Fruit fly (Drosophila melanogaster) whole organism, embryonic: Measurements from ENCODE around the gene CG14401.

ENCODE experiments used
- Atf3 ChIP-seq: fragments of 200-800 bp; sonication (Bioruptor generic); optimal IDR thresholded peaks from 3 replicates; lab custom pipeline; 2016; ENCODE audit warnings: missing biosample characterization, missing genetic modification characterization
- Atf6 ChIP-seq: fragments of 200-800 bp; sonication (Bioruptor generic); IDR thresholded peaks from 2 replicates; pipeline ENCODE4 v1.3.6; 2022; ENCODE audit warnings: missing biosample characterization, missing genetic modification characterization
- Awh ChIP-seq: fragments of 200-800 bp; sonication (Bioruptor generic); IDR thresholded peaks from 2 replicates; pipeline ENCODE4, ENCODE4 v1.3.6; 2022; ENCODE audit warnings: missing biosample characterization, missing genetic modification characterization
- CG1024 ChIP-seq: fragments of 200-800 bp; sonication (Bioruptor generic); IDR thresholded peaks from 2 replicates; pipeline ENCODE4 v1.3.6; 2022; ENCODE audit warnings: missing biosample characterization, missing genetic modification characterization
- CG10366 ChIP-seq: fragments of 200-800 bp; sonication (Bioruptor generic); IDR thresholded peaks from 2 replicates; pipeline ENCODE4 v1.3.6; 2022; ENCODE audit warnings: missing biosample characterization, missing genetic modification characterization
- CG12659 ChIP-seq: fragments of 200-800 bp; sonication (Bioruptor generic); optimal IDR thresholded peaks from 3 replicates; lab custom pipeline; 2017; ENCODE audit warnings: mild to moderate bottlenecking, missing biosample characterization, missing genetic modification reagents, missing genetic modification characterization
- CG13123 ChIP-seq: fragments of 200-800 bp; sonication (Bioruptor generic); optimal IDR thresholded peaks from 2 replicates; lab custom pipeline; 2016; ENCODE audit warnings: missing biosample characterization, missing genetic modification characterization
- CG13424 ChIP-seq: fragments of 200-800 bp; sonication (Bioruptor generic); optimal IDR thresholded peaks from 2 replicates; lab custom pipeline; 2019; ENCODE audit warnings: missing biosample characterization, mild to moderate bottlenecking, missing genetic modification characterization, moderate library complexity
- CG14014 ChIP-seq: fragments of 200-800 bp; sonication (Bioruptor generic); IDR thresholded peaks from 2 replicates; pipeline ENCODE4 v1.3.6; 2022; ENCODE audit warnings: missing biosample characterization, missing genetic modification characterization
- CG14050 ChIP-seq: fragments of 200-800 bp; sonication (Bioruptor generic); IDR thresholded peaks from 3 replicates; pipeline ENCODE4 v1.3.6; 2022; ENCODE audit warnings: missing biosample characterization, missing genetic modification characterization
- CG14860 ChIP-seq: fragments of 200-800 bp; sonication (Bioruptor generic); IDR thresholded peaks from 3 replicates; pipeline ENCODE4 v1.3.6; 2022; ENCODE audit warnings: missing biosample characterization, missing genetic modification characterization; ENCODE audit not compliant: partially characterized antibody
- CG1792 ChIP-seq: fragments of 200-800 bp; sonication (Bioruptor generic); optimal IDR thresholded peaks from 2 replicates; lab custom pipeline; 2016; ENCODE audit warnings: missing biosample characterization, missing genetic modification characterization
- CG2712 ChIP-seq: fragments of 200-800 bp; optimal IDR thresholded peaks from 3 replicates; lab custom pipeline; 2019; ENCODE audit warnings: missing biosample characterization, mild to moderate bottlenecking, missing genetic modification characterization, moderate library complexity
- CG2889 ChIP-seq: fragments of 200-800 bp; sonication (Bioruptor generic); IDR thresholded peaks from 3 replicates; pipeline ENCODE4 v1.3.6; 2022; ENCODE audit warnings: missing biosample characterization, missing genetic modification characterization
- CG3995 ChIP-seq: fragments of 200-800 bp; sonication (Bioruptor generic); optimal IDR thresholded peaks from 3 replicates; lab custom pipeline; 2016; ENCODE audit warnings: missing biosample characterization, missing genetic modification characterization
- CG6654 ChIP-seq: fragments of 200-800 bp; sonication (Bioruptor generic); optimal IDR thresholded peaks from 2 replicates; lab custom pipeline; 2017; ENCODE audit warnings: missing biosample characterization, mild to moderate bottlenecking, missing genetic modification characterization
- CG7271 ChIP-seq: fragments of 200-800 bp; sonication (Bioruptor generic); optimal IDR thresholded peaks from 2 replicates; lab custom pipeline; 2018; ENCODE audit warnings: missing biosample characterization, mild to moderate bottlenecking, missing genetic modification characterization, moderate library complexity
- CG7745 ChIP-seq: fragments of 200-800 bp; sonication (Bioruptor generic); optimal IDR thresholded peaks from 2 replicates; lab custom pipeline; 2018; ENCODE audit warnings: missing biosample characterization, mild to moderate bottlenecking, missing genetic modification characterization, moderate library complexity
- CG7786 ChIP-seq: fragments of 200-800 bp; sonication (Bioruptor generic); optimal IDR thresholded peaks from 2 replicates; lab custom pipeline; 2016; ENCODE audit warnings: missing biosample characterization, missing genetic modification characterization
- D19B ChIP-seq: fragments of 200-800 bp; sonication (Bioruptor generic); optimal IDR thresholded peaks from 2 replicates; lab custom pipeline; 2017; ENCODE audit warnings: missing biosample characterization, mild to moderate bottlenecking, missing genetic modification characterization
- Dbx ChIP-seq: fragments of 200-800 bp; sonication (Bioruptor generic); IDR thresholded peaks from 3 replicates; pipeline ENCODE4 v1.3.6; 2022; ENCODE audit warnings: missing biosample characterization, missing genetic modification characterization
- ERR ChIP-seq: fragments of 200-800 bp; sonication (Bioruptor generic); optimal IDR thresholded peaks from 2 replicates; lab custom pipeline; 2016; ENCODE audit warnings: missing biosample characterization, missing genetic modification characterization
- Med ChIP-seq: fragments of 200-800 bp; sonication (Bioruptor generic); peaks from one replicate; lab custom pipeline; 2016; ENCODE audit warnings: missing biosample characterization, missing genetic modification characterization, mild to moderate bottlenecking, inconsistent platforms, moderate library complexity
- Optix ChIP-seq: fragments of 200-800 bp; sonication (Bioruptor generic); IDR thresholded peaks from 3 replicates; pipeline ENCODE4 v1.3.6; 2022; ENCODE audit warnings: missing biosample characterization, missing genetic modification characterization
- Ravus ChIP-seq: fragments of 200-800 bp; sonication (Bioruptor generic); IDR thresholded peaks from 2 replicates; pipeline ENCODE4 v1.3.6; 2022; ENCODE audit warnings: missing biosample characterization, missing genetic modification characterization
- Side ChIP-seq: fragments of 200-800 bp; sonication (Bioruptor generic); optimal IDR thresholded peaks from 2 replicates; lab custom pipeline; 2016; ENCODE audit warnings: missing biosample characterization, missing genetic modification characterization
- Sin3A ChIP-seq: fragments of >200 bp; optimal IDR thresholded peaks from 2 replicates; lab custom pipeline; 2018
- Sox102F ChIP-seq: fragments of 200-800 bp; sonication (Bioruptor generic); optimal IDR thresholded peaks from 2 replicates; lab custom pipeline; 2018; ENCODE audit warnings: missing biosample characterization, mild to moderate bottlenecking, missing genetic modification characterization, moderate library complexity
- Ssrp ChIP-seq: fragments of 200-800 bp; sonication (Bioruptor generic); optimal IDR thresholded peaks from 2 replicates; lab custom pipeline; 2018; ENCODE audit warnings: missing biosample characterization, mild to moderate bottlenecking, missing genetic modification characterization, moderate library complexity
- TFAM ChIP-seq: fragments of 200-800 bp; sonication (Bioruptor generic); optimal IDR thresholded peaks from 2 replicates; lab custom pipeline; 2017; ENCODE audit warnings: missing biosample characterization, missing genetic modification characterization, inconsistent platforms
- Trl ChIP-seq, 3 experiments: fragments of >200 bp in 2 of 3; fragments of 200-800 bp in 1 of 3; sonication (Bioruptor generic) in 1 of 3; optimal IDR thresholded peaks; 2 replicates in 1 of 3; 3 replicates in 2 of 3; lab custom pipeline; 2016 to 2017; ENCODE audit warnings: missing biosample characterization in 1 of 3, missing genetic modification characterization in 1 of 3
- Xbp1 ChIP-seq: fragments of 200-800 bp; sonication (Bioruptor generic); optimal IDR thresholded peaks from 3 replicates; lab custom pipeline; 2016; ENCODE audit warnings: missing biosample characterization, mild to moderate bottlenecking, missing genetic modification characterization
- bowl ChIP-seq: fragments of 200-800 bp; sonication (Bioruptor generic); IDR thresholded peaks from 2 replicates; pipeline ENCODE4 v1.3.6; 2022; ENCODE audit warnings: missing biosample characterization, missing genetic modification characterization
- chm ChIP-seq: fragments of 200-800 bp; sonication (Bioruptor generic); IDR thresholded peaks from 2 replicates; pipeline ENCODE4 v1.3.6; 2022; ENCODE audit warnings: missing biosample characterization, missing genetic modification characterization
- ci ChIP-seq: fragments of 200-800 bp; sonication (Bioruptor generic); IDR thresholded peaks from 3 replicates; pipeline ENCODE4 v1.3.6; 2022; ENCODE audit warnings: missing biosample characterization, missing genetic modification characterization
- crol ChIP-seq: fragments of 200-800 bp; sonication (Bioruptor generic); IDR thresholded peaks from 2 replicates; pipeline ENCODE4 v1.3.6; 2022; ENCODE audit warnings: missing biosample characterization, missing genetic modification characterization
- fd3F ChIP-seq: fragments of 200-800 bp; sonication (Bioruptor generic); optimal IDR thresholded peaks from 2 replicates; lab custom pipeline; 2018; ENCODE audit warnings: missing biosample characterization, mild to moderate bottlenecking, missing genetic modification characterization, moderate library complexity
- fd96Cb ChIP-seq: fragments of 200-800 bp; sonication (Bioruptor generic); optimal IDR thresholded peaks from 2 replicates; lab custom pipeline; 2018; ENCODE audit warnings: missing biosample characterization, mild to moderate bottlenecking, missing genetic modification characterization, moderate library complexity
- gem ChIP-seq: fragments of 200-800 bp; sonication (Bioruptor generic); optimal IDR thresholded peaks from 2 replicates; lab custom pipeline; 2019; ENCODE audit warnings: missing biosample characterization, mild to moderate bottlenecking, missing genetic modification characterization, moderate library complexity
- grn ChIP-seq: fragments of 200-800 bp; sonication (Bioruptor generic); optimal IDR thresholded peaks from 3 replicates; lab custom pipeline; 2017; ENCODE audit warnings: missing biosample characterization, missing genetic modification characterization
- lab ChIP-seq: fragments of 200-800 bp; sonication (Bioruptor generic); optimal IDR thresholded peaks from 3 replicates; lab custom pipeline; 2017; ENCODE audit warnings: missing biosample characterization, missing genetic modification characterization, mild to moderate bottlenecking, moderate library complexity, missing genetic modification reagents
- nerfin-1 ChIP-seq: fragments of 200-800 bp; sonication (Bioruptor generic); optimal IDR thresholded peaks from 3 replicates; lab custom pipeline; 2019; ENCODE audit warnings: missing biosample characterization, mild to moderate bottlenecking, missing genetic modification characterization, moderate library complexity
- nmo ChIP-seq: fragments of 200-800 bp; sonication (Bioruptor generic); optimal IDR thresholded peaks from 2 replicates; lab custom pipeline; 2018; ENCODE audit warnings: missing biosample characterization, mild to moderate bottlenecking, missing genetic modification characterization, moderate library complexity
- p53 ChIP-seq: fragments of 200-800 bp; sonication (Bioruptor generic); optimal IDR thresholded peaks from 2 replicates; lab custom pipeline; 2016; ENCODE audit warnings: missing biosample characterization, missing genetic modification characterization
- repo ChIP-seq: fragments of 200-800 bp; sonication (Bioruptor generic); optimal IDR thresholded peaks from 2 replicates; lab custom pipeline; 2016; ENCODE audit warnings: missing biosample characterization, missing genetic modification characterization
- slou ChIP-seq: fragments of 200-800 bp; sonication (Bioruptor generic); optimal IDR thresholded peaks from 3 replicates; lab custom pipeline; 2016; ENCODE audit warnings: missing biosample characterization, missing genetic modification characterization
- sug ChIP-seq: fragments of 200-800 bp; optimal IDR thresholded peaks from 2 replicates; lab custom pipeline; 2019; ENCODE audit warnings: missing biosample characterization, mild to moderate bottlenecking, missing genetic modification characterization, moderate library complexity
- toy ChIP-seq: fragments of 200-800 bp; sonication (Bioruptor generic); IDR thresholded peaks from 2 replicates; pipeline ENCODE4 v1.3.6; 2022; ENCODE audit warnings: missing biosample characterization, missing genetic modification characterization
- vfl ChIP-seq: fragments of 200-800 bp; sonication (Bioruptor generic); optimal IDR thresholded peaks from 2 replicates; lab custom pipeline; 2016; ENCODE audit warnings: missing biosample characterization, missing genetic modification characterization
- zf30C ChIP-seq: fragments of 200-800 bp; sonication (Bioruptor generic); optimal IDR thresholded peaks from 3 replicates; lab custom pipeline; 2018; ENCODE audit warnings: missing biosample characterization, mild to moderate bottlenecking, missing genetic modification characterization
- zfh2 ChIP-seq: fragments of 200-800 bp; sonication (Bioruptor generic); optimal IDR thresholded peaks from 2 replicates; lab custom pipeline; 2016; ENCODE audit warnings: missing biosample characterization, missing genetic modification characterization

CG14401 gene

dm6 chr2L:20885889-20886507 lies 16.3 kb downstream of the CG14401 start (continued):
- TF ChIP-seq lab (peak; percentile 39), CG14050 (no peak), CG1024 (GFP tag; lab: Robert Waterston, UW) (no peak), bowl (GFP tag; lab: Robert Waterston, UW) (no peak), CG1792 (no peak), chm (GFP tag; lab: Robert Waterston, UW) (no peak), toy (GFP tag; lab: Robert Waterston, UW) (no peak), CG7745 (tag; lab: Kevin White, UChicago) (no peak), nerfin-1 (tag; lab: Kevin White, UChicago) (no peak), Sin3A (lab: Kevin White, UChicago) (no peak), ci (GFP tag; lab: Robert Waterston, UW) (no peak), vfl (GFP tag; lab: Kevin White, UChicago) (no peak), Ssrp (tag; lab: Kevin White, UChicago) (no peak), Optix (no peak), CG12659 (no peak), CG2889 (GFP tag; lab: Robert Waterston, UW) (no peak), zf30C (no peak), Dbx (GFP tag; lab: Robert Waterston, UW) (0 out of 3 replicates have a peak, but pooled peaks have one; percentile 22), p53 (no peak), CG14860 (GFP tag; lab: Robert Waterston, UW) (no peak), D19B (GFP tag; lab: Kevin White, UChicago) (no peak), Side (GFP tag; lab: Kevin White, UChicago) (no peak), Atf6 (GFP tag; lab: Robert Waterston, UW) (peak; percentile 14; the same call in 1 of the 2 replicates), CG13424 (no peak), grn (GFP tag; lab: Kevin White, UChicago) (no peak), Med (GFP tag; lab: Kevin White, UChicago) (peak; percentile 30), CG6654 (GFP tag; lab: Kevin White, UChicago) (no peak), gem (tag; lab: Kevin White, UChicago) (no peak), fd96Cb (tag; lab: Kevin White, UChicago) (no peak), CG10366 (GFP tag; lab: Robert Waterston, UW) (no peak), zfh2 (no peak), slou (GFP tag; lab: Kevin White, UChicago) (no peak), ERR (GFP tag; lab: Kevin White, UChicago) (peak; percentile 18), repo (GFP tag; lab: Kevin White, UChicago) (no peak), Sox102F (GFP tag; lab: Kevin White, UChicago) (no peak), TFAM (GFP tag; lab: Kevin White, UChicago) (no peak), CG2712 (no peak), CG7271 (no peak), CG14014 (GFP tag; lab: Robert Waterston, UW) (peak; percentile 10; the same call in 1 of the 2 replicates), CG7786 (no peak), nmo (GFP tag; lab: Kevin White, UChicago) (no peak), sug (tag; lab: Kevin White, UChicago) (peak; percentile 53), CG3995 (GFP tag; lab: Kevin White, UChicago) (no peak), fd3F (GFP tag; lab: Kevin White, UChicago) (no peak), Xbp1 (GFP tag; lab: Kevin White, UChicago) (no peak), Ravus (no peak), Awh (GFP tag; lab: Robert Waterston, UW) (no peak), Atf3 (GFP tag; lab: Kevin White, UChicago) (no peak), crol (GFP tag; lab: Robert Waterston, UW) (0 out of 2 replicates have a peak, but pooled peaks have one; percentile 12), CG13123 (GFP tag; lab: Kevin White, UChicago) (no peak), Trl (optimal IDR thresholded peaks at IDR 0.05; lab: Kevin White, UChicago) (peak; percentile 31 to 57), Trl (GFP tag; optimal IDR thresholded peaks at IDR 0.05; lab: Kevin White, UChicago) (no peak)
